Worm (Caenorhabditis elegans): ENCODE data around the gene srh-207.

The srh-207 gene

DNA sequence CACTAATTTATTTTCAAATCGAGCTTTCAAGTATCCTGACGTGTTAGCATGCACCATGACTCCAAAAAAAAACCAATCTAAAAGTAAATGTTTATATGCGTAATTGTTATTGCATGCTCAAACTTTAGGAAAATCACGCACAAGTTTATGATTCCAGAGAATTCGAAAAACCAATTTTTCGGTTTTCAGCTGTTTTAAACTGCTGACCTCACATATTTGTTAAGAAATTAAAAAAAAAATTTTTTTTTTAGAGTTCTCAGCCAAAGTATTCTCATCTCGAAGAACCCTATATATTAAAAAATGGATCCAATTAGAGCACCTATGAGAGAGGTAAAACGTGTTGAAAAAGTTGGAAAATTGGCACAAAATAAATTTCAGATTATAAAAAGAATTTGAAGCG lies 35.8 kb downstream of the srh-207 start, which contains the start of gene Y51A2B.2:
TSS of gene Y51A2B.2 (plus strand) at position 301 of the 400 bp plus-strand sequence.
- TF ChIP-seq lin-14 (GFP tag; optimal IDR thresholded peaks at IDR 0.05), result no peak

DNA sequence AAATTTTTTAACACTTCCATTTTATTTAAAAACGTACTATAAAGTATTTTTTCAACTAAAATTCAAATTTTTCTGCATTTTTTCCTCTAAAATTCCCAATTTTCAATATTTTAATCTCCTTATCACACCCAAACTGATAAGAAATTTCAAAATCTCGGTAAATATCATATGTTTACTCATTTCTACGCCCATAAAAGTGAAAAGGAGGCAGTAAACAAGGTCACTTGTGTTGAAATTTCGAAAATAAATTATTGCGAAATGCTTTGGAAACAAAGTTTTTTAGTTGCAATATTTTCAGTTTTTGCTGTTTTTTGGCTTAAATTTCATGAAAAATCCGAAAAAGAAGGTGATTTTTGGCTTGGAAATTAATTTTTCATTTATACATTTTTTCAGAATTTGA lies 38.5 kb downstream of the srh-207 start, which contains the start of gene C08E8.4:
TSS of gene C08E8.4 (plus strand) at position 268 of the 400 bp plus-strand sequence.
- TF ChIP-seq nhr-76 (tag; optimal IDR thresholded peaks at IDR 0.05), result no peak
- no peak for TF ChIP-seq nhr-12 (tag; optimal IDR thresholded peaks at IDR 0.05)
- peak in 1 of 2 experiments; percentile 30 for TF ChIP-seq lin-35 (GFP tag; optimal IDR thresholded peaks at IDR 0.05)
- peak in 2 of 6 experiments; percentile 23 to 25 for TF ChIP-seq elt-3 (tag; optimal IDR thresholded peaks at IDR 0.05)
- peak; percentile 82 for TF ChIP-seq elt-2 (tag; optimal IDR thresholded peaks at IDR 0.05)

DNA sequence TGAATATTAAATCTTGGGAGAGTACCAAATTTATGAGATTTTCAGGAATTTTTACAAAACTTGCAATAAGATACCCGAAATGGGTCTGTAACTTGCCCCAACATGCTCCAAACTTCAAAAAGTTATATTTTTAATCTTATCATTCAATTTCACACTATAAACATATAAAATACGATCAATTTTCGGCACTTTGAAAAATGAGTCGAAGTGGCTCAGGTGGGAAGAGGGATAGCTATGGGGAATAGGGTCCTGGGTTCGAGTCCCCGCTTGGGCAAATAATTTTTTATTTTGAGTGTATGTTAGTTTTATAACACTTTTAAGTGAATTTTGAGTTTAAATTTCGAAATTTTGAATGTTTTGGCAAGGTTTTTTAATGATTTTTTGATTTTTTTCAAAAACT lies 39.0 kb downstream of the srh-207 start:
- TF ChIP-seq ama-1 (optimal IDR thresholded peaks at IDR 0.05) (no peak), zip-4 (GFP tag; optimal IDR thresholded peaks at IDR 0.05) (no peak), elt-3 (tag; optimal IDR thresholded peaks at IDR 0.05) (no peak), nhr-85 (tag) (no peak), irx-1 (tag; optimal IDR thresholded peaks at IDR 0.05) (no peak), lir-3 (tag; optimal IDR thresholded peaks at IDR 0.05; ENCODE audit: poor library complexity) (no peak), sup-37 (GFP tag; optimal IDR thresholded peaks at IDR 0.05) (no peak), lin-13 (GFP tag; optimal IDR thresholded peaks at IDR 0.05) (no peak)

DNA sequence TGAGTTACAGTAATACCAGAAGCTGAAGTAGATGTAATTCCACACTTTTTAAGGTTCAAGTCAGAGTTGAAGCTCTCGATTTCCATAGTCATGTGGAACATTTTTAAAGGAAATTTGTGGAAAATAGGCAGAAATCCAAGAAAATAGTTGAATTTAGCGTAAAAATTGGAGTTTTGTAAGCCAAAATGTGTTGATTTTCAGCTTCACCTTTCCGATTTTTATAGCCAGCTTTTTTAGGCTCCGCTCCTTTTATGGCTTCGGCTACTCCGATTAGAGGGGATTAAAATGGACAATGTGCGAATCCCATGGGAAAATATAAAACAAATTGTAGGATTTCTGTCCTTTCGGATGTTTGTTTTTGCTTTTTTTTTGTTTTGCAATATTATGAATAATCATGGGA lies 41.7 kb downstream of the srh-207 start, which contains the start of gene C08E8.6:
TSS of gene C08E8.6 (minus strand) at position 101 of the 400 bp plus-strand sequence.
- TF ChIP-seq mep-1 (tag; optimal IDR thresholded peaks at IDR 0.05) (no peak), mdl-1 (tag; optimal IDR thresholded peaks at IDR 0.05) (no peak), hlh-17 (GFP tag; optimal IDR thresholded peaks at IDR 0.05; ENCODE audit: borderline replicate concordance) (no peak), lin-15B (tag; optimal IDR thresholded peaks at IDR 0.05) (no peak), C16A3.4 (tag; optimal IDR thresholded peaks at IDR 0.05) (no peak), alr-1 (tag; optimal IDR thresholded peaks at IDR 0.05; ENCODE audit: borderline replicate concordance) (no peak), Y116A8C.19 (tag; optimal IDR thresholded peaks at IDR 0.05; ENCODE audit: borderline replicate concordance) (no peak), nhr-237 (tag; optimal IDR thresholded peaks at IDR 0.05) (no peak), elt-2 (tag; optimal IDR thresholded peaks at IDR 0.05) (no peak), ceh-8 (GFP tag; optimal IDR thresholded peaks at IDR 0.05) (no peak), efl-3 (GFP tag; optimal IDR thresholded peaks at IDR 0.05) (no peak), fkh-8 (tag; optimal IDR thresholded peaks at IDR 0.05) (no peak), mab-9 (GFP tag; IDR thresholded peaks at IDR 0.05) (no peak), sup-37 (GFP tag; optimal IDR thresholded peaks at IDR 0.05) (no peak), nhr-85 (tag) (no peak), nhr-76 (tag; optimal IDR thresholded peaks at IDR 0.05) (no peak), hpl-2 (GFP tag; optimal IDR thresholded peaks at IDR 0.05) (no peak), irx-1 (tag; optimal IDR thresholded peaks at IDR 0.05) (no peak), sox-4 (tag; optimal IDR thresholded peaks at IDR 0.05) (no peak)

DNA sequence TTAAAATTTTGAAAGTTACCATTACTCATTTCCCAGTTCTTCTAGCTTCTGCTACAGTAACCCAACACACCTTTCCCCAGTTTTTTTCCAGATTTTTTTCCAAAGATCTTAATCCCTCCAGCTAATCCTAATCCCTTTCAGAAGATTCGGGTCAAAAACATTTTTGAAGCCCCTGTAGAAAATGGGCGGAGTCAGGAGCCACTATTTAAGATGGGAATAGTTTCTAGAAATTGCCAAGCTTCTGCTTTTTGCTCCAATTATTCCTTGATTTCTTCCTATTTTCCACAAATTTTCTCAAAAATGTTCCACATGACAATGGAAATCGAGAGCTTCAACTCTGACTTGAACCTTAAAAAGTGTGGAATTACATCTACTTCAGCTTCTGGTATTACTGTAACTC lies 45.5 kb downstream of the srh-207 start, which contains the start of gene C08E8.9:
TSS of gene C08E8.9 (plus strand) at position 301 of the 400 bp plus-strand sequence.
- TF ChIP-seq C04F5.9 (tag; optimal IDR thresholded peaks at IDR 0.05) (no peak), dsc-1 (tag; optimal IDR thresholded peaks at IDR 0.05) (peak; percentile 3)

DNA sequence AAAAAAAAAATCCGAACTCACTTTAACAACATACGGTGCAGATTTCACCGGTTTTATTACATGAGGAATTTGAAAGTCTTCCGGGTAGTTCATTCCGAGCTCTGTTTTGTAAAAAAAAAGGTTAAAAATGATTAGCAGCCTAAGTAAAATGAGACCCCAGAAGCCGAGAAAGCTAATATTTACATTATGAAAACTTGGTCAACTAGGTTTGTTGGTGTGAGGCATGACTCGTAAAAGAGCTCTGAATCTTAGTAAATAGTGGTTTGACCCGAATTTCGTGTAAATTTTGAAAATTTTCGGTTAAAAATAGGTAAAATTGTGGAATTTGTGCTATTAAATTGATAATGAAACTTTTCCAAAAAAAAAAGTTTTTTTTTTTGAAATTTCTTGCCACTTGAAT lies 47.6 kb downstream of the srh-207 start, which contains the start of gene C08E8.1:
TSS of gene C08E8.1 (minus strand) at position 101 of the 400 bp plus-strand sequence.
- no peak for TF ChIP-seq pqm-1 (tag; optimal IDR thresholded peaks at IDR 0.05)
- no peak for TF ChIP-seq lsy-2 (tag; optimal IDR thresholded peaks at IDR 0.05)
- no peak for TF ChIP-seq C16A3.4 (tag; optimal IDR thresholded peaks at IDR 0.05)
- TF ChIP-seq nhr-19 (GFP tag; conservative IDR thresholded peaks at IDR 0.05), result no peak
- TF ChIP-seq xbp-1 (tag; optimal IDR thresholded peaks at IDR 0.05), result no peak
- no peak for TF ChIP-seq lir-3 (tag; optimal IDR thresholded peaks at IDR 0.05; ENCODE audit: poor library complexity)
- no peak for TF ChIP-seq egl-13 (tag; optimal IDR thresholded peaks at IDR 0.05)
- no peak for TF ChIP-seq grh-1 (GFP tag; IDR thresholded peaks at IDR 0.05)
- TF ChIP-seq ets-5 (GFP tag; IDR thresholded peaks at IDR 0.05), result no peak
- no peak for TF ChIP-seq ceh-82 (tag; optimal IDR thresholded peaks at IDR 0.05)
- no peak for TF ChIP-seq lin-13 (GFP tag; optimal IDR thresholded peaks at IDR 0.05)
- no peak for TF ChIP-seq mab-9 (GFP tag; IDR thresholded peaks at IDR 0.05)
- no peak for TF ChIP-seq lin-35 (GFP tag; optimal IDR thresholded peaks at IDR 0.05)
- TF ChIP-seq C04F5.9 (tag; optimal IDR thresholded peaks at IDR 0.05), result no peak
- TF ChIP-seq swsn-7 (tag; optimal IDR thresholded peaks at IDR 0.05), result no peak
- TF ChIP-seq snpc-4 (tag; optimal IDR thresholded peaks at IDR 0.05), result no peak
